Worm (Caenorhabditis elegans) whole organism, L4 larva: ENCODE results near the gene EGAP1.1.
A peak's percentile ranks its signal among the peaks of the same experiment; 100 is the strongest.

Source experiments
- D1046.2 ChIP-seq: fragments of 200-800 bp; sonication (Bioruptor generic); IDR thresholded peaks from 2 replicates; pipeline ENCODE4 v1.3.6; 2022; ENCODE audit warnings: missing genetic modification characterization, missing compliant biosample characterization
- F10B5.3 ChIP-seq: sonication (generic microtip); optimal IDR thresholded peaks from 2 replicates; lab custom pipeline; 2016; ENCODE audit warnings: mild to moderate bottlenecking, missing genetic modification characterization, missing compliant biosample characterization
- F44E2.7 ChIP-seq: fragments of 200-800 bp; sonication (Bioruptor generic); IDR thresholded peaks from 2 replicates; pipeline ENCODE4 v2.1.2; 2022; ENCODE audit warnings: missing genetic modification characterization, missing compliant biosample characterization
- R02D3.7 ChIP-seq: fragments of 150-350 bp; sonication (generic microtip); optimal IDR thresholded peaks from 3 replicates; lab custom pipeline; 2014; ENCODE audit warnings: missing biosample characterization, missing genetic modification characterization
- T20F7.1 ChIP-seq: fragments of 200-800 bp; sonication (Bioruptor generic); optimal IDR thresholded peaks from 2 replicates; lab custom pipeline; 2018; ENCODE audit warnings: mild to moderate bottlenecking, missing genetic modification characterization, missing compliant biosample characterization
- T26A8.4 ChIP-seq: fragments of 200-800 bp; sonication (Bioruptor generic); IDR thresholded peaks from 2 replicates; pipeline ENCODE4 v1.3.6; 2022; ENCODE audit warnings: missing genetic modification characterization, missing compliant biosample characterization
- Y5F2A.4 ChIP-seq: fragments of 200-800 bp; sonication (Bioruptor generic); optimal IDR thresholded peaks from 2 replicates; lab custom pipeline; 2018; ENCODE audit warnings: mild to moderate bottlenecking, missing genetic modification characterization, missing compliant biosample characterization
- ZK546.5 ChIP-seq, 2 experiments: sonication (generic microtip); optimal IDR thresholded peaks; 2 replicates each; lab custom pipeline; 2017; ENCODE audit warnings: missing biosample characterization in 2 of 2, missing genetic modification characterization in 2 of 2
- aha-1 ChIP-seq: fragments of 150-350 bp; peaks from one replicate; lab custom pipeline; 2014; ENCODE audit warnings: missing biosample characterization, missing genetic modification characterization
- aly-2 ChIP-seq: sonication (generic microtip); optimal IDR thresholded peaks from 2 replicates; lab custom pipeline; 2018; ENCODE audit warnings: missing biosample characterization, missing genetic modification characterization
- arid-1 ChIP-seq: fragments of 200-800 bp; sonication (Bioruptor generic); conservative IDR thresholded peaks from 2 replicates; pipeline ENCODE4 v1.3.6; 2022; ENCODE audit warnings: missing genetic modification reagents, missing genetic modification characterization, missing compliant biosample characterization
- ceh-28 ChIP-seq: fragments of 150-350 bp; optimal IDR thresholded peaks from 2 replicates; lab custom pipeline; 2014; ENCODE audit warnings: missing biosample characterization, missing genetic modification reagents, missing genetic modification characterization
- ceh-32 ChIP-seq: sonication (generic microtip); optimal IDR thresholded peaks from 2 replicates; lab custom pipeline; 2016; ENCODE audit warnings: mild to moderate bottlenecking, missing genetic modification characterization, missing compliant biosample characterization; ENCODE audit not compliant: poor library complexity
- ceh-62 ChIP-seq: sonication (generic microtip); optimal IDR thresholded peaks from 2 replicates; lab custom pipeline; 2017; ENCODE audit warnings: missing biosample characterization, missing genetic modification characterization
- cey-2 ChIP-seq: sonication (generic microtip); optimal IDR thresholded peaks from 3 replicates; lab custom pipeline; 2017; ENCODE audit warnings: missing genetic modification characterization, mild to moderate bottlenecking, missing compliant biosample characterization, antibody characterized with exemption, borderline replicate concordance; ENCODE audit not compliant: insufficient read depth
- daf-19 ChIP-seq: fragments of 200-800 bp; sonication (Bioruptor generic); conservative IDR thresholded peaks from 2 replicates; pipeline ENCODE4 v1.3.6; 2022; ENCODE audit warnings: missing genetic modification characterization, missing compliant biosample characterization
- dmd-9 ChIP-seq: fragments of 200-800 bp; sonication (Bioruptor generic); IDR thresholded peaks from 2 replicates; pipeline ENCODE4 v1.3.6; 2022; ENCODE audit warnings: missing genetic modification reagents, missing genetic modification characterization, missing compliant biosample characterization
- duxl-1 ChIP-seq: sonication (generic microtip); optimal IDR thresholded peaks from 2 replicates; lab custom pipeline; 2016; ENCODE audit warnings: mild to moderate bottlenecking, missing genetic modification characterization, moderate library complexity, missing compliant biosample characterization; ENCODE audit not compliant: poor library complexity
- dve-1 ChIP-seq: sonication (generic microtip); optimal IDR thresholded peaks from 2 replicates; lab custom pipeline; 2017; ENCODE audit warnings: antibody characterized with exemption, mild to moderate bottlenecking, missing genetic modification characterization, missing compliant biosample characterization; ENCODE audit not compliant: insufficient read depth
- egl-27 ChIP-seq: sonication (generic microtip); optimal IDR thresholded peaks from 3 replicates; lab custom pipeline; 2017; ENCODE audit warnings: missing biosample characterization, missing genetic modification reagents, missing genetic modification characterization
- hmg-1.1 ChIP-seq: fragments of 200-800 bp; sonication (Bioruptor generic); IDR thresholded peaks from 2 replicates; pipeline ENCODE4 v1.3.6; 2022; ENCODE audit warnings: missing genetic modification reagents, missing genetic modification characterization, missing compliant biosample characterization
- jun-1 ChIP-seq: fragments of 150-350 bp; optimal IDR thresholded peaks from 2 replicates; lab custom pipeline; 2014; ENCODE audit warnings: missing biosample characterization, missing genetic modification reagents, missing genetic modification characterization
- lin-1 ChIP-seq: fragments of 200-800 bp; sonication (Bioruptor generic); IDR thresholded peaks from 2 replicates; pipeline ENCODE4 v1.3.6; 2022; ENCODE audit warnings: missing genetic modification reagents, missing genetic modification characterization, missing compliant biosample characterization
- lin-13 ChIP-seq: fragments of 150-350 bp; optimal IDR thresholded peaks from 2 replicates; lab custom pipeline; 2014; ENCODE audit warnings: missing biosample characterization, missing genetic modification reagents, missing genetic modification characterization
- lin-15B ChIP-seq: fragments of 150-350 bp; sonication (generic microtip); optimal IDR thresholded peaks from 3 replicates; lab custom pipeline; 2014; ENCODE audit warnings: missing biosample characterization, missing genetic modification characterization
- lin-29 ChIP-seq: fragments of 200-800 bp; sonication (Bioruptor generic); IDR thresholded peaks from 2 replicates; pipeline ENCODE4 v1.3.6; 2022; ENCODE audit warnings: missing genetic modification reagents, missing genetic modification characterization, missing compliant biosample characterization
- lin-39 ChIP-seq: fragments of 150-350 bp; optimal IDR thresholded peaks from 2 replicates; lab custom pipeline; 2014; ENCODE audit warnings: missing biosample characterization, missing genetic modification reagents, missing genetic modification characterization
- lsy-2 ChIP-seq, 2 experiments: fragments of 150-350 bp in 1 of 2; sonication (generic microtip) in 1 of 2; optimal IDR thresholded peaks; 2 replicates each; lab custom pipeline; 2014 to 2017; ENCODE audit warnings: missing biosample characterization in 2 of 2, missing genetic modification characterization in 2 of 2
- madf-9 ChIP-seq: fragments of 200-800 bp; sonication (Bioruptor generic); conservative IDR thresholded peaks from 2 replicates; pipeline ENCODE4 v1.3.6; 2022; ENCODE audit warnings: missing genetic modification reagents, missing genetic modification characterization, missing compliant biosample characterization
- mdl-1 ChIP-seq, 2 experiments: fragments of 150-350 bp in 1 of 2; sonication (generic microtip) in 1 of 2; optimal IDR thresholded peaks; 2 replicates each; lab custom pipeline; 2014 to 2017; ENCODE audit warnings: missing biosample characterization in 2 of 2, missing genetic modification characterization in 2 of 2
- mes-2 ChIP-seq: sonication (generic microtip); optimal IDR thresholded peaks from 2 replicates; lab custom pipeline; 2016; ENCODE audit warnings: missing genotype, mild to moderate bottlenecking, missing genetic modification characterization, missing compliant biosample characterization; ENCODE audit not compliant: poor library complexity, severe bottlenecking
- mxl-2 ChIP-seq: fragments of 200-800 bp; sonication (Bioruptor generic); conservative IDR thresholded peaks from 2 replicates; pipeline ENCODE4 v1.3.6; 2022; ENCODE audit warnings: missing genetic modification reagents, missing genetic modification characterization, missing compliant biosample characterization
- mxl-3 ChIP-seq: fragments of 200-800 bp; sonication (Bioruptor generic); optimal IDR thresholded peaks from 2 replicates; lab custom pipeline; 2018; ENCODE audit warnings: mild to moderate bottlenecking, missing genetic modification characterization, missing compliant biosample characterization
- nhr-10 ChIP-seq: fragments of 150-350 bp; optimal IDR thresholded peaks from 2 replicates; lab custom pipeline; 2014; ENCODE audit warnings: missing biosample characterization, missing genetic modification characterization
- nhr-25 ChIP-seq: sonication (generic microtip); optimal IDR thresholded peaks from 2 replicates; lab custom pipeline; 2017; ENCODE audit warnings: missing genetic modification characterization, mild to moderate bottlenecking, missing compliant biosample characterization, antibody characterized with exemption, moderate library complexity, borderline replicate concordance; ENCODE audit not compliant: insufficient read depth
- nhr-41 ChIP-seq: fragments of 200-800 bp; sonication (Bioruptor generic); IDR thresholded peaks from 2 replicates; pipeline ENCODE4 v1.3.6; 2022; ENCODE audit warnings: missing genetic modification reagents, missing genetic modification characterization, missing compliant biosample characterization
- nhr-42 ChIP-seq: fragments of 200-800 bp; sonication (Bioruptor generic); IDR thresholded peaks from 2 replicates; pipeline ENCODE4 v1.3.6; 2022; ENCODE audit warnings: missing genetic modification characterization, missing compliant biosample characterization
- nhr-76 ChIP-seq: fragments of 150-350 bp; optimal IDR thresholded peaks from 2 replicates; lab custom pipeline; 2014; ENCODE audit warnings: missing biosample characterization, missing genetic modification characterization
- nhr-77 ChIP-seq: fragments of 150-350 bp; optimal IDR thresholded peaks from 2 replicates; lab custom pipeline; 2014; ENCODE audit warnings: missing biosample characterization, missing genetic modification characterization
- php-3 ChIP-seq: fragments of 200-800 bp; sonication (Bioruptor generic); IDR thresholded peaks from 2 replicates; pipeline ENCODE4 v1.3.6; 2022; ENCODE audit warnings: missing genetic modification reagents, missing genetic modification characterization, missing compliant biosample characterization
- rbr-2 ChIP-seq: sonication (generic microtip); optimal IDR thresholded peaks from 2 replicates; lab custom pipeline; 2016; ENCODE audit warnings: missing genotype, missing genetic modification characterization, missing compliant biosample characterization
- sdz-12 ChIP-seq: fragments of 200-800 bp; sonication (Bioruptor generic); optimal IDR thresholded peaks from 2 replicates; lab custom pipeline; 2018; ENCODE audit warnings: mild to moderate bottlenecking, missing genetic modification characterization, missing compliant biosample characterization
- snpc-1.2 ChIP-seq: fragments of 200-800 bp; sonication (Bioruptor generic); IDR thresholded peaks from 2 replicates; pipeline ENCODE4 v1.3.6; 2022; ENCODE audit warnings: missing genetic modification reagents, missing genetic modification characterization, missing compliant biosample characterization
- snpc-4 ChIP-seq: fragments of 150-350 bp; optimal IDR thresholded peaks from 2 replicates; lab custom pipeline; 2014; ENCODE audit warnings: missing biosample characterization, missing genetic modification characterization
- spr-1 ChIP-seq: sonication (generic microtip); optimal IDR thresholded peaks from 2 replicates; lab custom pipeline; 2016; ENCODE audit warnings: mild to moderate bottlenecking, missing genetic modification characterization, missing compliant biosample characterization
- spr-3 ChIP-seq: fragments of 200-800 bp; sonication (Bioruptor generic); optimal IDR thresholded peaks from 2 replicates; lab custom pipeline; 2018; ENCODE audit warnings: mild to moderate bottlenecking, missing genetic modification characterization, missing compliant biosample characterization
- tra-1 ChIP-seq: fragments of 200-800 bp; sonication (Bioruptor generic); IDR thresholded peaks from 2 replicates; pipeline ENCODE4 v1.3.6; 2022; ENCODE audit warnings: missing genetic modification reagents, missing genetic modification characterization, missing compliant biosample characterization
- zag-1 ChIP-seq: fragments of 150-350 bp; optimal IDR thresholded peaks from 2 replicates; lab custom pipeline; 2014; ENCODE audit warnings: missing biosample characterization, missing genetic modification characterization
- zfp-3 ChIP-seq: fragments of 200-800 bp; sonication (Bioruptor generic); conservative IDR thresholded peaks from 2 replicates; pipeline ENCODE4 v1.3.6; 2022; ENCODE audit warnings: missing genetic modification reagents, missing genetic modification characterization, missing compliant biosample characterization
- zip-2 ChIP-seq: fragments of 150-350 bp; optimal IDR thresholded peaks from 2 replicates; lab custom pipeline; 2014; ENCODE audit warnings: missing biosample characterization, missing genetic modification characterization
- ztf-11 ChIP-seq: fragments of 150-350 bp; optimal IDR thresholded peaks from 2 replicates; lab custom pipeline; 2014; ENCODE audit warnings: missing biosample characterization, missing genetic modification characterization

The EGAP1.1 gene

ce11 chrIII:5919799-5920387, 17.1 kb downstream of the EGAP1.1 start, which contains the start of the genes tdo-2 and C28H8.2 (continued):
- TF ChIP-seq madf-9 (GFP tag; lab: Robert Waterston, UW) (no peak), egl-27 (tag; lab: Kevin White, UChicago) (no peak), T26A8.4 (peak; percentile 9; the same call in 1 of the 2 replicates), mxl-2 (GFP tag; lab: Robert Waterston, UW) (no peak), nhr-77 (tag; lab: Kevin White, UChicago) (no peak), duxl-1 (tag; lab: Kevin White, UChicago) (no peak), nhr-41 (GFP tag; lab: Robert Waterston, UW) (no peak), lin-29 (no peak), F10B5.3 (no peak), rbr-2 (tag; lab: Kevin White, UChicago) (no peak), dve-1 (peak; percentile 60), cey-2 (tag; lab: Kevin White, UChicago) (peak; percentile 84), mxl-3 (GFP tag; lab: Kevin White, UChicago) (peak; percentile 86), R02D3.7 (no peak), T20F7.1 (no peak), zip-2 (no peak), jun-1 (tag; lab: Kevin White, UChicago) (no peak), nhr-42 (no peak), nhr-76 (tag; lab: Kevin White, UChicago) (no peak), hmg-1.1 (GFP tag; lab: Robert Waterston, UW) (no peak), zag-1 (tag; lab: Kevin White, UChicago) (no peak), lin-39 (tag; lab: Kevin White, UChicago) (no peak), lin-1 (GFP tag; lab: Robert Waterston, UW) (peak; percentile 76; the same call in 1 of the 2 replicates), sdz-12 (GFP tag; lab: Kevin White, UChicago) (no peak), aly-2 (no peak), lsy-2 (tag; optimal IDR thresholded peaks at IDR 0.05; lab: Kevin White, UChicago) (peak in 1 of 2 experiments; percentile 67), ceh-62 (tag; lab: Kevin White, UChicago) (no peak), spr-3 (GFP tag; lab: Kevin White, UChicago) (no peak), spr-1 (tag; lab: Kevin White, UChicago) (no peak), D1046.2 (GFP tag; lab: Robert Waterston, UW) (no peak), F44E2.7 (GFP tag; lab: Robert Waterston, UW) (no peak), aha-1 (tag; lab: Kevin White, UChicago) (no peak), mes-2 (tag; lab: Kevin White, UChicago) (no peak), mdl-1 (tag; optimal IDR thresholded peaks at IDR 0.05; lab: Kevin White, UChicago) (peak; percentile 38 to 85), ceh-32 (tag; lab: Kevin White, UChicago) (no peak), nhr-10 (tag; lab: Kevin White, UChicago) (peak; percentile 0), snpc-1.2 (GFP tag; lab: Robert Waterston, UW) (no peak), zfp-3 (GFP tag; lab: Robert Waterston, UW) (no peak), arid-1 (GFP tag; lab: Robert Waterston, UW) (no peak), tra-1 (peak; percentile 55; the same call in 1 of the 2 replicates), dmd-9 (GFP tag; lab: Robert Waterston, UW) (no peak), lin-15B (tag; lab: Kevin White, UChicago) (no peak), nhr-25 (tag; lab: Kevin White, UChicago) (peak; percentile 70), ztf-11 (tag; lab: Kevin White, UChicago) (no peak), ZK546.5 (tag; optimal IDR thresholded peaks at IDR 0.05; lab: Kevin White, UChicago) (no peak), snpc-4 (tag; lab: Kevin White, UChicago) (no peak), ceh-28 (tag; lab: Kevin White, UChicago) (no peak), php-3 (GFP tag; lab: Robert Waterston, UW) (no peak), daf-19 (GFP tag; lab: Robert Waterston, UW) (no peak), lin-13 (GFP tag; lab: Kevin White, UChicago) (no peak), Y5F2A.4 (GFP tag; lab: Kevin White, UChicago) (no peak)
